Worm (Caenorhabditis elegans) whole organism, L4/young adult: Measurements from ENCODE around the gene Y37E11B.7.

Source experiments
- W03F9.2 ChIP-seq: fragments of 150-350 bp; optimal IDR thresholded peaks from 2 replicates; lab custom pipeline; 2014; ENCODE audit warnings: missing biosample characterization, missing genetic modification characterization
- him-1 ChIP-seq: sonication (generic microtip); optimal IDR thresholded peaks from 2 replicates; lab custom pipeline; 2016; ENCODE audit warnings: missing genotype, missing genetic modification reagents, missing genetic modification characterization, missing compliant biosample characterization

DNA sequence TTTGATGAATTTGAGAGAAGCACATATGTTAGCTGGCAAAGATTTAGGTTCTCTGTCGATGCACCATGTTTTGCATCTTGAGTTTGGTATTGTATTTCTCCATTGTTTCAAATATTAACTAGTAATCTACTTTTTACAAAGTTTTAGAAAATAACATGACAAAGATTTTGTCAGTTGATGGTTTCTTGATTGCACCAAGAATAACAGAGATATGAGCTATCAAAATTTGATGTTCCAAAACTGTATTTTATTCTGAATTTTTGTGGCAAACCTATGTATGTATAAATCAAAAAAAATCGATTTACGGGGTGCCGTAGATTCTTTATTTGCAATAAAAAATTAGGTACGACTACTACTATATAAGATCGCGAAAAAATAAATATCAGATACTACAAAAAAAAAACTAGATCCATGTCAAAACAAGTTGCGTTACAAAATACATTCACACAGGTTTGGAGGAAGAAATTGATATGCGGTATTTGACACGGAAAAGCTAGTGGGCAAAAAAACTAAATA is 45.0 kb upstream of the Y37E11B.7 start:
- TF ChIP-seq him-1 (tag; lab: Kevin White, UChicago) = no peak
- no peak for TF ChIP-seq W03F9.2 (tag; lab: Kevin White, UChicago)
